Worm (Caenorhabditis elegans) whole organism, L4/young adult: ENCODE results near the gene F47B10.6.

Experiments used
- W03F9.2 ChIP-seq: fragments of 150-350 bp; optimal IDR thresholded peaks from 2 replicates; lab custom pipeline; 2014; ENCODE audit warnings: missing biosample characterization, missing genetic modification characterization
- dao-5 ChIP-seq: sonication (generic microtip); optimal IDR thresholded peaks from 2 replicates; lab custom pipeline; 2016; ENCODE audit warnings: missing genotype, missing genetic modification characterization, moderate library complexity, missing compliant biosample characterization
- him-1 ChIP-seq: sonication (generic microtip); optimal IDR thresholded peaks from 2 replicates; lab custom pipeline; 2016; ENCODE audit warnings: missing genotype, missing genetic modification reagents, missing genetic modification characterization, missing compliant biosample characterization

ce11 chrX:10907418-10907817, 19.1 kb downstream of the F47B10.6 start:
- TF ChIP-seq him-1 (tag; lab: Kevin White, UChicago): no peak
- no peak for TF ChIP-seq dao-5
- TF ChIP-seq W03F9.2 (tag; lab: Kevin White, UChicago): no peak
